Worm (Caenorhabditis elegans): ENCODE results near the gene ncx-9.

DNA sequence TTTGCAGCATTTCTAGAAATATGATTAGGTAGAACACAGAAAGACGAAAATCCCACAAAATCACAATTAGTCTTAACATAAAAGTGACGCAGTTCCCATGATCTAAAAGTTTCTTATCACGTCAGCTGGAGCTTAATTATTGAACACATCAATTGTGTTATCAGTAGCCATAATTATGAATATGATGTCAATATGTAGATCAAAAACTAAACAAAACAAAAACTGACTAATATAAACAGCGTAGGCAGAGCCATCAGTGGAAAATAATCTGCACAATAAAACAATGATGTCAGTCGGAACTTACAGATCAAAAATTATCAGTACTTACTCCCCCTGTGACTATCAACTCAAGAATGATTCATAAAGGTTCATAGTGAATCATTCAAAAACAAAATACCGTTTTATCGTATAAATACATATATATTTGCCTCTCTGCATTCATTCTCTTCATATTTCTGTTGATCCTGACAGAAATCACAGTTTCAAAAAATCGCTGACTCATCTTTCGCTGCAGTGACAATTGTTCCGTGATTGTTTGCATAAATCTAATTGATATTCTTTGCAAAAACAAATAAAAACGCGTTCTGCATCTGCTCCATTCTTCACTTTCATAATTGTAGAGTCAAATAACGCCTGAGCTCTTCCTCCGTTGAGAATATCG, 17.3 kb upstream of the ncx-9 start, which contains the start of gene srr-6:
- no peak for TF ChIP-seq fkh-10 (GFP tag; optimal IDR thresholded peaks at IDR 0.05)
- no peak for TF ChIP-seq pax-3 (tag; optimal IDR thresholded peaks at IDR 0.05)
- no peak for TF ChIP-seq efl-1 (optimal IDR thresholded peaks at IDR 0.05)
- no peak for TF ChIP-seq efl-1 (GFP tag; optimal IDR thresholded peaks at IDR 0.05 in 1 of 2)

Data from whole organism, L1 larva.